Fruit fly (Drosophila melanogaster) whole organism, embryonic: ENCODE measurements around the gene esc.

Experiments
- Atf3 ChIP-seq: fragments of 200-800 bp; sonication (Bioruptor generic); optimal IDR thresholded peaks from 3 replicates; lab custom pipeline; 2016; ENCODE audit warnings: missing biosample characterization, missing genetic modification characterization
- CG1024 ChIP-seq: fragments of 200-800 bp; sonication (Bioruptor generic); IDR thresholded peaks from 2 replicates; pipeline ENCODE4 v1.3.6; 2022; ENCODE audit warnings: missing biosample characterization, missing genetic modification characterization
- CG10431 ChIP-seq: fragments of 200-800 bp; sonication (Bioruptor generic); optimal IDR thresholded peaks from 3 replicates; lab custom pipeline; 2018; ENCODE audit warnings: missing biosample characterization, mild to moderate bottlenecking, missing genetic modification characterization
- CG11695 ChIP-seq: fragments of 200-800 bp; sonication (Bioruptor generic); IDR thresholded peaks from 3 replicates; pipeline ENCODE4 v1.3.6; 2022; ENCODE audit warnings: missing biosample characterization, missing genetic modification characterization
- CG13894 ChIP-seq: fragments of 200-800 bp; sonication (Bioruptor generic); optimal IDR thresholded peaks from 3 replicates; lab custom pipeline; 2018; ENCODE audit warnings: missing biosample characterization, mild to moderate bottlenecking, missing genetic modification characterization, moderate library complexity
- CG17359 ChIP-seq: fragments of 200-800 bp; sonication (Bioruptor generic); optimal IDR thresholded peaks from 3 replicates; lab custom pipeline; 2018; ENCODE audit warnings: missing biosample characterization, mild to moderate bottlenecking, missing genetic modification characterization, moderate library complexity
- CG17385 ChIP-seq: fragments of 200-800 bp; sonication (Bioruptor generic); optimal IDR thresholded peaks from 3 replicates; lab custom pipeline; 2018; ENCODE audit warnings: missing biosample characterization, mild to moderate bottlenecking, missing genetic modification characterization
- CG1832 ChIP-seq: fragments of 200-800 bp; sonication (Bioruptor generic); optimal IDR thresholded peaks from 2 replicates; lab custom pipeline; 2017; ENCODE audit warnings: missing biosample characterization, mild to moderate bottlenecking, missing genetic modification characterization, inconsistent platforms
- CG3163 ChIP-seq: fragments of 200-800 bp; sonication (Bioruptor generic); optimal IDR thresholded peaks from 3 replicates; lab custom pipeline; 2016; ENCODE audit warnings: missing biosample characterization, missing genetic modification characterization
- CG34224 ChIP-seq: fragments of 200-800 bp; sonication (Bioruptor generic); IDR thresholded peaks from 3 replicates; pipeline ENCODE4 v1.3.6; 2022; ENCODE audit warnings: missing biosample characterization, missing genetic modification characterization; ENCODE audit not compliant: partially characterized antibody
- CG4707 ChIP-seq: fragments of 200-800 bp; sonication (Bioruptor generic); optimal IDR thresholded peaks from 2 replicates; lab custom pipeline; 2018; ENCODE audit warnings: missing biosample characterization, mild to moderate bottlenecking, missing genetic modification characterization, moderate library complexity
- CG7357 ChIP-seq: fragments of 200-800 bp; sonication (Bioruptor generic); IDR thresholded peaks from 3 replicates; pipeline ENCODE4 v1.3.6; 2022; ENCODE audit warnings: missing biosample characterization, missing genetic modification characterization
- Camta ChIP-seq: fragments of 200-800 bp; sonication (Bioruptor generic); optimal IDR thresholded peaks from 2 replicates; lab custom pipeline; 2016; ENCODE audit warnings: missing biosample characterization, missing genetic modification characterization
- Deaf1 ChIP-seq: fragments of 200-800 bp; optimal IDR thresholded peaks from 3 replicates; lab custom pipeline; 2019; ENCODE audit warnings: missing biosample characterization, mild to moderate bottlenecking, missing genetic modification characterization, moderate library complexity
- Dll ChIP-seq: fragments of 200-800 bp; sonication (Bioruptor generic); IDR thresholded peaks from 4 replicates; pipeline ENCODE4 v1.3.6; 2022; ENCODE audit warnings: missing biosample characterization, missing genetic modification characterization; ENCODE audit not compliant: partially characterized antibody
- E2f2 ChIP-seq: fragments of 200-800 bp; sonication (Bioruptor generic); IDR thresholded peaks from 2 replicates; pipeline ENCODE4 v1.3.6; 2022; ENCODE audit warnings: missing biosample characterization, missing genetic modification characterization
- HLH4C ChIP-seq: fragments of 200-800 bp; sonication (Bioruptor generic); IDR thresholded peaks from 3 replicates; pipeline ENCODE4 v1.3.6; 2022; ENCODE audit warnings: missing biosample characterization, missing genetic modification characterization; ENCODE audit not compliant: partially characterized antibody
- Jarid2 ChIP-seq: fragments of 200-800 bp; sonication (Bioruptor generic); optimal IDR thresholded peaks from 3 replicates; lab custom pipeline; 2017; ENCODE audit warnings: mild to moderate bottlenecking, missing biosample characterization, missing genetic modification reagents, missing genetic modification characterization
- Kr ChIP-seq: fragments of 200-800 bp; sonication (Bioruptor generic); optimal IDR thresholded peaks from 2 replicates; lab custom pipeline; 2017; ENCODE audit warnings: missing biosample characterization, mild to moderate bottlenecking, missing genetic modification characterization
- Med ChIP-seq: fragments of 200-800 bp; sonication (Bioruptor generic); peaks from one replicate; lab custom pipeline; 2016; ENCODE audit warnings: missing biosample characterization, missing genetic modification characterization, mild to moderate bottlenecking, inconsistent platforms, moderate library complexity
- Nf-YB ChIP-seq: fragments of 200-800 bp; sonication (Bioruptor generic); optimal IDR thresholded peaks from 3 replicates; lab custom pipeline; 2019; ENCODE audit warnings: missing biosample characterization, mild to moderate bottlenecking, missing genetic modification characterization, moderate library complexity
- Nf-YC ChIP-seq: fragments of 200-800 bp; optimal IDR thresholded peaks from 3 replicates; lab custom pipeline; 2019; ENCODE audit warnings: missing biosample characterization, mild to moderate bottlenecking, missing genetic modification characterization, moderate library complexity
- Stat92E ChIP-seq, 3 experiments: fragments of >200 bp in 2 of 3; fragments of 200-800 bp in 1 of 3; sonication (Bioruptor generic) in 1 of 3; optimal IDR thresholded peaks; 2 replicates each; lab custom pipeline; 2017 to 2019; ENCODE audit warnings: missing biosample characterization in 3 of 3, missing genetic modification characterization in 3 of 3, mild to moderate bottlenecking in 1 of 3, moderate library complexity in 1 of 3
- Trl ChIP-seq, 3 experiments: fragments of >200 bp in 2 of 3; fragments of 200-800 bp in 1 of 3; sonication (Bioruptor generic) in 1 of 3; optimal IDR thresholded peaks; 2 replicates in 1 of 3; 3 replicates in 2 of 3; lab custom pipeline; 2016 to 2017; ENCODE audit warnings: missing biosample characterization in 1 of 3, missing genetic modification characterization in 1 of 3
- abd-A ChIP-seq: fragments of 200-800 bp; sonication (Bioruptor generic); optimal IDR thresholded peaks from 3 replicates; lab custom pipeline; 2019; ENCODE audit warnings: missing biosample characterization, mild to moderate bottlenecking, missing genetic modification characterization, moderate library complexity
- bbx ChIP-seq: fragments of 200-800 bp; sonication (Bioruptor generic); IDR thresholded peaks from 2 replicates; pipeline ENCODE4 v1.3.6; 2022; ENCODE audit warnings: missing biosample characterization, missing genetic modification characterization; ENCODE audit not compliant: partially characterized antibody
- bsh ChIP-seq, 2 experiments: fragments of 200-800 bp; sonication (Bioruptor generic); optimal IDR thresholded peaks; 2 replicates each; lab custom pipeline; 2017 to 2018; ENCODE audit warnings: mild to moderate bottlenecking in 2 of 2, missing biosample characterization in 2 of 2, missing genetic modification characterization in 2 of 2, moderate library complexity in 1 of 2
- cg ChIP-seq: fragments of 200-800 bp; sonication (Bioruptor generic); optimal IDR thresholded peaks from 3 replicates; lab custom pipeline; 2019; ENCODE audit warnings: missing biosample characterization, mild to moderate bottlenecking, missing genetic modification characterization, moderate library complexity
- chinmo ChIP-seq: fragments of 200-800 bp; sonication (Bioruptor generic); IDR thresholded peaks from 4 replicates; pipeline ENCODE4 v1.3.6; 2022; ENCODE audit warnings: missing biosample characterization, missing genetic modification characterization; ENCODE audit not compliant: partially characterized antibody
- crol ChIP-seq: fragments of 200-800 bp; sonication (Bioruptor generic); IDR thresholded peaks from 2 replicates; pipeline ENCODE4 v1.3.6; 2022; ENCODE audit warnings: missing biosample characterization, missing genetic modification characterization
- crp ChIP-seq, 2 experiments: fragments of 200-800 bp; sonication (Bioruptor generic); optimal IDR thresholded peaks; 2 replicates in 1 of 2; 3 replicates in 1 of 2; lab custom pipeline; 2017; ENCODE audit warnings: missing biosample characterization in 2 of 2, missing genetic modification characterization in 2 of 2, mild to moderate bottlenecking in 1 of 2, moderate library complexity in 1 of 2
- ewg ChIP-seq: fragments of 200-800 bp; sonication (Bioruptor generic); optimal IDR thresholded peaks from 3 replicates; lab custom pipeline; 2017; ENCODE audit warnings: mild to moderate bottlenecking, missing biosample characterization, missing genetic modification reagents, missing genetic modification characterization
- grau ChIP-seq: fragments of 200-800 bp; optimal IDR thresholded peaks from 3 replicates; lab custom pipeline; 2019; ENCODE audit warnings: missing biosample characterization, mild to moderate bottlenecking, missing genetic modification characterization, moderate library complexity
- insv ChIP-seq, 2 experiments: fragments of 200-800 bp; sonication (Bioruptor generic); optimal IDR thresholded peaks; 3 replicates each; lab custom pipeline; 2016 to 2018; ENCODE audit warnings: missing biosample characterization in 2 of 2, missing genetic modification characterization in 2 of 2
- jigr1 ChIP-seq: fragments of 200-800 bp; sonication (Bioruptor generic); IDR thresholded peaks from 3 replicates; pipeline ENCODE4 v1.3.6; 2022; ENCODE audit warnings: missing biosample characterization, missing genetic modification characterization
- lov ChIP-seq, 2 experiments: fragments of 200-800 bp in 1 of 2; fragments of >200 bp in 1 of 2; sonication (Bioruptor generic) in 1 of 2; IDR thresholded peaks in 1 of 2; optimal IDR thresholded peaks in 1 of 2; 2 replicates in 1 of 2; 3 replicates in 1 of 2; pipeline versions ENCODE4 v1.3.6 to Lab custom; 2017 to 2022; ENCODE audit warnings: missing biosample characterization in 1 of 2, missing genetic modification characterization in 1 of 2
- nom ChIP-seq: fragments of 200-800 bp; sonication (Bioruptor generic); optimal IDR thresholded peaks from 2 replicates; lab custom pipeline; 2017; ENCODE audit warnings: missing biosample characterization, missing genetic modification characterization, mild to moderate bottlenecking, moderate library complexity, missing genetic modification reagents
- onecut ChIP-seq: fragments of 200-800 bp; sonication (Bioruptor generic); IDR thresholded peaks from 2 replicates; pipeline ENCODE4 v1.3.6; 2022; ENCODE audit warnings: missing biosample characterization, missing genetic modification characterization
- pros ChIP-seq: fragments of 200-800 bp; sonication (Bioruptor generic); optimal IDR thresholded peaks from 3 replicates; lab custom pipeline; 2019; ENCODE audit warnings: missing biosample characterization, mild to moderate bottlenecking, missing genetic modification characterization, moderate library complexity
- sens ChIP-seq: fragments of 200-800 bp; sonication (Bioruptor generic); peaks from one replicate; lab custom pipeline; 2016; ENCODE audit warnings: missing biosample characterization, missing genetic modification characterization
- seq ChIP-seq: fragments of 200-800 bp; sonication (Bioruptor generic); IDR thresholded peaks from 2 replicates; pipeline ENCODE4 v1.3.6; 2022; ENCODE audit warnings: missing biosample characterization, missing genetic modification characterization
- sima ChIP-seq: fragments of 200-800 bp; sonication (Bioruptor generic); optimal IDR thresholded peaks from 2 replicates; lab custom pipeline; 2016; ENCODE audit warnings: missing biosample characterization, missing genetic modification characterization
- yki ChIP-seq: fragments of >200 bp; optimal IDR thresholded peaks from 3 replicates; lab custom pipeline; 2018

esc gene

DNA sequence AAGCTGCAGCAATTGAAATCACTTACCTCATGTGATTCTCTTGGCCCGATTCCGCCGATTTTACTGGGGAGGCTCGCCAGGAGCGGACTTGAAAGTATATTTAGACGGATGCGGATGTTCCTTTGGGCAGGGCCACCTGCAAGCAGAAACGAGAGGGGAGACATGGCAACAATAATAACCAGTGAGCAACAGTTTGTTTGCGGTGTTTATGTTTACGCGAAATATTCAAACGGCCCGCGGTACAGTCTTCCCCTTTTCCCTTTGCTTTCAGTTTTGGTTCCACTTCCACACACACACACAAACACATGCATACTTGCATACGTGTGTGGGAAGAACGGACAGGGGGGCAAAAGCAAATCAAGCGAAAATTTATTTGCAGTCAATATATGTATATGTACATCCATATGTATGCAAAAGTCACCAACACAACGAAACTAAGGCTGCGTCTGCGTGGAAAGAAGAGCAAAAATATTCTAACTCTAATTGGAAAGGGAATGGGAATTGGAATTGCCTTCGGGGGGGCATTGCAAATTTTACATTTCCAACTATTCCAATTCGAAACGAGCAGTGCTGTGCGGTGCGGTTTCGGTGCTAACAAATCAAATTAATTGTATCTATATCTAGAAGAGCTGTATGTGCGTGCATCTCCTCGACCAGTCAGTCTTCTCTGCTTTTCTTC is 23.0 kb downstream of the esc start (continued):
- TF ChIP-seq Stat92E (GFP tag; optimal IDR thresholded peaks at IDR 0.05; lab: Kevin White, UChicago), result peak in 1 of 3 experiments; percentile 9
- TF ChIP-seq pros, result peak; percentile 13
- TF ChIP-seq Atf3 (GFP tag; lab: Kevin White, UChicago), result no peak
- TF ChIP-seq Med (GFP tag; lab: Kevin White, UChicago), result peak; percentile 64
- 0 out of 2 replicates have a peak, but pooled peaks have one; percentile 11 for TF ChIP-seq E2f2 (GFP tag; lab: Robert Waterston, UW)

DNA sequence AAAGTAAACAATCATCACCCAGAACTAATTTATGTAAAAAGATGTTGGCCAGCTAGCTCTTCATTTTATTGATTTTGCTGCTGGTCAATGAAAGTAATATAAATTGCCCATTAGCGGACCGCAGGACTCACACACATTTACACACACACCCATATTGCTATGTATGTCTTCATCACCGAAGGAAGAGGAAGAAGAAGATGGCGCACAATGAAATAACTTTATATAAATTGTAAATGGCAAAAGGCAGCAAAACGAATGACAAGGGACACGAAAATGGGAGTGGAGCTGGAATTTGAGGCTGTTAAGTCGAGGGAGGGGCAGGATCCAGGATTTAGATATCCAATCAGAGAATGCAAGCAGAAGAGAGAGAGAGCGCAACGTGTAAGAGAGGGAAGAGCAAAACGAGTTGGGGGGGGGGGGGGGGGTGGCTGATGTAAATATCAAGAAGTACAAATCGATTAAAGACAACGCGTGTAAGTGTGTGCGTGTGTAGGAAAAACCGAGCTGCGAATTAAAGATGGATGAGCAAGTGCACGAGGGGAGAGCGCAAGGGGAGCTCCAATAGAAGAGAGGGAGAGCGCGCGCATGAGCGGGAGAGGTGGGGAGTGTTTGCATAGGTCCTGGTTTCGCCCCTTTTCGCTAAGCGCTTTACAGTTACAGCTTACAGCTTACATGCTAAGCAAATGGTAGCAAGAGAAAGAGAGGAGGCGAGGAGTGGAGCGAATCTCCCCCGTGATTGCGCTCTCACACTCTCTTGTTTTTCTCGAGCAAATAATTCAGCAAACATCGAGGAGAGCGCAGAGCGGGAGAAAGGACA is 24.8 kb downstream of the esc start:
- peak; percentile 37 for TF ChIP-seq CG13894
- TF ChIP-seq HLH4C, result 0 out of 3 replicates have a peak, but pooled peaks have one; percentile 23
- peak; percentile 56 for TF ChIP-seq CG17385 (GFP tag; lab: Kevin White, UChicago)
- peak; percentile 11; the same call in 1 of the 2 replicates for TF ChIP-seq seq (GFP tag; lab: Robert Waterston, UW)
- TF ChIP-seq CG4707 (GFP tag; lab: Kevin White, UChicago), result no peak
- no peak for TF ChIP-seq Kr
- no peak for TF ChIP-seq sima
- TF ChIP-seq Med (GFP tag; lab: Kevin White, UChicago), result peak; percentile 59
- TF ChIP-seq Jarid2 (GFP tag; lab: Kevin White, UChicago), result no peak
- peak; percentile 33 for TF ChIP-seq cg (GFP tag; lab: Kevin White, UChicago)
- TF ChIP-seq Nf-YC (tag; lab: Kevin White, UChicago), result peak; percentile 66
- no peak for TF ChIP-seq crp (GFP tag; optimal IDR thresholded peaks at IDR 0.05; lab: Kevin White, UChicago)
- TF ChIP-seq CG7357, result no peak
- no peak for TF ChIP-seq bbx (GFP tag; lab: Robert Waterston, UW)
- 0 out of 3 replicates have a peak, but pooled peaks have one; percentile 33 for TF ChIP-seq CG34224
- TF ChIP-seq jigr1 (GFP tag; lab: Robert Waterston, UW), result no peak
- peak in 1 of 2 experiments; percentile 11 for TF ChIP-seq bsh (GFP tag; optimal IDR thresholded peaks at IDR 0.05; lab: Kevin White, UChicago)
- peak in 1 of 2 experiments; percentile 32 for TF ChIP-seq insv (GFP tag; optimal IDR thresholded peaks at IDR 0.05; lab: Kevin White, UChicago)
- TF ChIP-seq CG1832 (GFP tag; lab: Kevin White, UChicago), result peak; percentile 19
- TF ChIP-seq CG17359 (tag; lab: Kevin White, UChicago), result no peak
- TF ChIP-seq sens (GFP tag; lab: Kevin White, UChicago), result peak; percentile 27
- TF ChIP-seq CG11695 (GFP tag; lab: Robert Waterston, UW), result 0 out of 3 replicates have a peak, but pooled peaks have one; percentile 31
- TF ChIP-seq onecut (GFP tag; lab: Robert Waterston, UW), result peak; percentile 88
- TF ChIP-seq abd-A (tag; lab: Kevin White, UChicago), result peak; percentile 94
- TF ChIP-seq Trl (optimal IDR thresholded peaks at IDR 0.05; lab: Kevin White, UChicago), result peak; percentile 75 to 86
- no peak for TF ChIP-seq Trl (GFP tag; optimal IDR thresholded peaks at IDR 0.05; lab: Kevin White, UChicago)
- peak; percentile 28 for TF ChIP-seq nom (GFP tag; lab: Kevin White, UChicago)
- 0 out of 4 replicates have a peak, but pooled peaks have one; percentile 23 for TF ChIP-seq Dll
- TF ChIP-seq CG10431 (GFP tag; lab: Kevin White, UChicago), result peak; percentile 15
- peak; percentile 57 for TF ChIP-seq Nf-YB (GFP tag; lab: Kevin White, UChicago)
- TF ChIP-seq lov (optimal IDR thresholded peaks at IDR 0.05; lab: Kevin White, UChicago), result no peak
- no peak for TF ChIP-seq lov (GFP tag; IDR thresholded peaks at IDR 0.05; lab: Robert Waterston, UW)
- TF ChIP-seq grau, result no peak
- no peak for TF ChIP-seq CG1024 (GFP tag; lab: Robert Waterston, UW)
- TF ChIP-seq crol, result peak; percentile 99
- peak; percentile 33 for TF ChIP-seq yki (lab: Kevin White, UChicago)
- 0 out of 4 replicates have a peak, but pooled peaks have one; percentile 46 for TF ChIP-seq chinmo (GFP tag; lab: Robert Waterston, UW)
- peak; percentile 86 for TF ChIP-seq ewg (GFP tag; lab: Kevin White, UChicago)
- TF ChIP-seq Deaf1 (tag; lab: Kevin White, UChicago), result peak; percentile 60
- TF ChIP-seq CG3163 (GFP tag; lab: Kevin White, UChicago), result peak; percentile 35
- no peak for TF ChIP-seq Camta
